Worm (Caenorhabditis elegans) whole organism, L3 larva: Measurements from ENCODE around the gene C18E9.2.
A peak's percentile ranks its signal among the peaks of the same experiment; 100 is the strongest.

ENCODE experiments used
- R02D3.7 ChIP-seq: fragments of 150-350 bp; optimal IDR thresholded peaks from 2 replicates; lab custom pipeline; 2014; ENCODE audit warnings: missing biosample characterization, missing genetic modification characterization
- ama-1 ChIP-seq: fragments of 150-350 bp; optimal IDR thresholded peaks from 2 replicates; lab custom pipeline; 2018
- ceh-82 ChIP-seq: fragments of 150-350 bp; optimal IDR thresholded peaks from 2 replicates; lab custom pipeline; 2014; ENCODE audit warnings: missing biosample characterization, missing genetic modification characterization
- ceh-9 ChIP-seq: sonication (generic microtip); optimal IDR thresholded peaks from 2 replicates; lab custom pipeline; 2018; ENCODE audit warnings: missing biosample characterization, missing genetic modification characterization
- daf-12 ChIP-seq: fragments of 150-350 bp; optimal IDR thresholded peaks from 2 replicates; lab custom pipeline; 2014; ENCODE audit warnings: missing biosample characterization, missing genetic modification reagents, missing genetic modification characterization
- egl-27 ChIP-seq: sonication (generic microtip); optimal IDR thresholded peaks from 4 replicates; lab custom pipeline; 2017; ENCODE audit warnings: missing biosample characterization, missing genetic modification reagents, missing genetic modification characterization
- egl-5 ChIP-seq: fragments of 150-350 bp; optimal IDR thresholded peaks from 2 replicates; lab custom pipeline; 2017; ENCODE audit warnings: missing biosample characterization, missing genetic modification reagents, missing genetic modification characterization, inconsistent platforms
- elt-2 ChIP-seq: sonication (generic microtip); optimal IDR thresholded peaks from 2 replicates; lab custom pipeline; 2016; ENCODE audit warnings: missing genetic modification reagents, mild to moderate bottlenecking, missing genetic modification characterization, missing compliant biosample characterization
- elt-3 ChIP-seq, 3 experiments: fragments of 150-350 bp in 1 of 3; sonication (generic microtip) in 2 of 3; optimal IDR thresholded peaks; 2 replicates in 2 of 3; 4 replicates in 1 of 3; lab custom pipeline; 2014 to 2017; ENCODE audit warnings: missing biosample characterization in 3 of 3, missing genetic modification characterization in 3 of 3
- eor-1 ChIP-seq, 2 experiments: fragments of 150-350 bp; optimal IDR thresholded peaks; 2 replicates each; lab custom pipeline; 2014 to 2018; ENCODE audit warnings: missing biosample characterization in 2 of 2, missing genetic modification characterization in 2 of 2
- fos-1 ChIP-seq: fragments of 150-350 bp; optimal IDR thresholded peaks from 2 replicates; lab custom pipeline; 2014; ENCODE audit warnings: missing biosample characterization, missing genetic modification characterization
- hmg-11 ChIP-seq: sonication (generic microtip); optimal IDR thresholded peaks from 2 replicates; lab custom pipeline; 2016; ENCODE audit warnings: missing genetic modification characterization, missing compliant biosample characterization
- jun-1 ChIP-seq: fragments of 150-350 bp; optimal IDR thresholded peaks from 2 replicates; lab custom pipeline; 2014; ENCODE audit warnings: missing biosample characterization, missing genetic modification reagents, missing genetic modification characterization
- lin-15B ChIP-seq: fragments of 150-350 bp; optimal IDR thresholded peaks from 2 replicates; lab custom pipeline; 2014; ENCODE audit warnings: missing biosample characterization, missing genetic modification characterization
- lin-39 ChIP-seq: fragments of 150-350 bp; optimal IDR thresholded peaks from 2 replicates; lab custom pipeline; 2018; ENCODE audit warnings: missing biosample characterization, missing genetic modification reagents, missing genetic modification characterization
- lsy-12 ChIP-seq: sonication (generic microtip); optimal IDR thresholded peaks from 2 replicates; lab custom pipeline; 2016; ENCODE audit warnings: mild to moderate bottlenecking, missing genetic modification characterization, missing compliant biosample characterization
- mdl-1 ChIP-seq: fragments of 150-350 bp; optimal IDR thresholded peaks from 2 replicates; lab custom pipeline; 2014; ENCODE audit warnings: missing biosample characterization, missing genetic modification characterization
- nfya-1 ChIP-seq: sonication (generic microtip); optimal IDR thresholded peaks from 2 replicates; lab custom pipeline; 2017; ENCODE audit warnings: missing genetic modification characterization, mild to moderate bottlenecking, missing compliant biosample characterization, antibody characterized with exemption, moderate library complexity; ENCODE audit not compliant: insufficient read depth
- nhr-11 ChIP-seq: fragments of 150-350 bp; optimal IDR thresholded peaks from 2 replicates; lab custom pipeline; 2014; ENCODE audit warnings: missing biosample characterization, missing genetic modification characterization
- nhr-12 ChIP-seq: fragments of 150-350 bp; optimal IDR thresholded peaks from 2 replicates; lab custom pipeline; 2014; ENCODE audit warnings: missing biosample characterization, missing genetic modification characterization
- nhr-23 ChIP-seq: fragments of 150-350 bp; optimal IDR thresholded peaks from 2 replicates; lab custom pipeline; 2014; ENCODE audit warnings: missing biosample characterization, missing genetic modification reagents, missing genetic modification characterization
- nhr-25 ChIP-seq: sonication (generic microtip); optimal IDR thresholded peaks from 2 replicates; lab custom pipeline; 2017; ENCODE audit warnings: missing biosample characterization, missing genetic modification characterization
- nhr-43 ChIP-seq: sonication (generic microtip); optimal IDR thresholded peaks from 2 replicates; lab custom pipeline; 2016; ENCODE audit warnings: mild to moderate bottlenecking, missing genetic modification characterization, missing compliant biosample characterization; ENCODE audit not compliant: poor library complexity, severe bottlenecking
- nhr-67 ChIP-seq: fragments of 150-350 bp; optimal IDR thresholded peaks from 2 replicates; lab custom pipeline; 2014; ENCODE audit warnings: missing biosample characterization, missing genetic modification characterization
- pha-4 ChIP-seq: fragments of 150-350 bp; optimal IDR thresholded peaks from 2 replicates; lab custom pipeline; 2014; ENCODE audit warnings: missing biosample characterization, missing genetic modification reagents, missing genetic modification characterization
- pqm-1 ChIP-seq: fragments of 150-350 bp; optimal IDR thresholded peaks from 2 replicates; lab custom pipeline; 2017; ENCODE audit warnings: missing biosample characterization, missing genetic modification characterization, inconsistent platforms
- sea-2 ChIP-seq: fragments of 150-350 bp; sonication (generic microtip); optimal IDR thresholded peaks from 4 replicates; lab custom pipeline; 2014; ENCODE audit warnings: missing biosample characterization, missing genetic modification reagents, missing genetic modification characterization
- snpc-4 ChIP-seq: fragments of 150-350 bp; optimal IDR thresholded peaks from 2 replicates; lab custom pipeline; 2014; ENCODE audit warnings: missing biosample characterization, missing genetic modification characterization
- tbx-2 ChIP-seq: sonication (generic microtip); optimal IDR thresholded peaks from 2 replicates; lab custom pipeline; 2016; ENCODE audit warnings: mild to moderate bottlenecking, missing genetic modification characterization, missing compliant biosample characterization
- unc-39 ChIP-seq: sonication (generic microtip); optimal IDR thresholded peaks from 4 replicates; lab custom pipeline; 2017; ENCODE audit warnings: missing biosample characterization, missing genetic modification characterization
- unc-62 ChIP-seq: fragments of 150-350 bp; sonication (generic microtip); optimal IDR thresholded peaks from 4 replicates; lab custom pipeline; 2014; ENCODE audit warnings: missing biosample characterization, missing genetic modification reagents, missing genetic modification characterization
- ztf-11 ChIP-seq: fragments of 150-350 bp; optimal IDR thresholded peaks from 2 replicates; lab custom pipeline; 2014; ENCODE audit warnings: missing biosample characterization, missing genetic modification characterization
- ztf-4 ChIP-seq: fragments of 150-350 bp; optimal IDR thresholded peaks from 2 replicates; lab custom pipeline; 2014; ENCODE audit warnings: missing biosample characterization, missing genetic modification characterization

C18E9.2 gene

ce11 chrII:8920315-8920714 lies 44.5 kb upstream of the C18E9.2 start:
- peak; percentile 27 for TF ChIP-seq pha-4 (tag; lab: Kevin White, UChicago)
- TF ChIP-seq unc-62 = no peak
- TF ChIP-seq, all 47 proteins: peak for 1

- TF ChIP-seq nfya-1 = no peak
- TF ChIP-seq, all 47 proteins: peak for 0
Measured at ce11 chrII:8920955-8921354, 43.9 kb upstream of the C18E9.2 start.

- TF ChIP-seq tbx-2 (tag; lab: Kevin White, UChicago) (no peak), lin-39 (no peak), nhr-67 (tag; lab: Kevin White, UChicago) (no peak), pqm-1 (tag; lab: Kevin White, UChicago) (no peak), eor-1 (tag; optimal IDR thresholded peaks at IDR 0.05; lab: Kevin White, UChicago) (no peak), nhr-25 (tag; lab: Kevin White, UChicago) (no peak), ceh-82 (no peak), nhr-43 (tag; lab: Kevin White, UChicago) (no peak), ama-1 (no peak), ztf-4 (no peak), fos-1 (no peak), lin-15B (no peak), unc-39 (tag; lab: Kevin White, UChicago) (no peak), sea-2 (GFP tag; lab: Kevin White, UChicago) (no peak), R02D3.7 (tag; lab: Kevin White, UChicago) (no peak), ztf-11 (no peak), ceh-9 (no peak), elt-3 (tag; optimal IDR thresholded peaks at IDR 0.05; lab: Kevin White, UChicago) (no peak), egl-5 (no peak), mdl-1 (no peak)
Measured at ce11 chrII:8921456-8921855, 43.4 kb upstream of the C18E9.2 start.

- no peak for TF ChIP-seq ceh-9
- TF ChIP-seq nhr-12 (tag; lab: Kevin White, UChicago) = no peak
- TF ChIP-seq lin-39 = peak; percentile 43
- peak; percentile 45 for TF ChIP-seq nfya-1
- TF ChIP-seq ztf-4 = no peak
- TF ChIP-seq egl-27 (tag; lab: Kevin White, UChicago) = no peak
- TF ChIP-seq nhr-25 (tag; lab: Kevin White, UChicago) = no peak
- peak; percentile 36 for TF ChIP-seq hmg-11 (tag; lab: Kevin White, UChicago)
- no peak for TF ChIP-seq nhr-11 (tag; lab: Kevin White, UChicago)
- no peak for TF ChIP-seq ztf-11
- TF ChIP-seq lsy-12 (tag; lab: Kevin White, UChicago) = no peak
- TF ChIP-seq pqm-1 (tag; lab: Kevin White, UChicago) = peak; percentile 70
- TF ChIP-seq elt-2 (tag; lab: Kevin White, UChicago) = peak; percentile 77
- no peak for TF ChIP-seq snpc-4 (tag; lab: Kevin White, UChicago)
Measured at ce11 chrII:8922140-8922539, 42.7 kb upstream of the C18E9.2 start, which contains the start of gene B0457.6. Gene B0457.6, plus strand, starts transcription at chrII:8922423.

- no peak for TF ChIP-seq tbx-2 (tag; lab: Kevin White, UChicago)
- TF ChIP-seq pqm-1 (tag; lab: Kevin White, UChicago) = peak; percentile 62
- TF ChIP-seq nhr-23 (tag; lab: Kevin White, UChicago) = no peak
- TF ChIP-seq elt-2 (tag; lab: Kevin White, UChicago) = peak; percentile 39
Measured at ce11 chrII:8923187-8923586, 41.6 kb upstream of the C18E9.2 start.

ce11 chrII:8926451-8926850 lies 38.4 kb upstream of the C18E9.2 start, which contains the start of gene B0457.2:
Gene B0457.2, minus strand, starts transcription at chrII:8926551.
- TF ChIP-seq jun-1 (tag; lab: Kevin White, UChicago) (no peak), nhr-25 (tag; lab: Kevin White, UChicago) (peak; percentile 16), hmg-11 (tag; lab: Kevin White, UChicago) (no peak), daf-12 (tag; lab: Kevin White, UChicago) (no peak), nhr-23 (tag; lab: Kevin White, UChicago) (no peak), ztf-11 (no peak)
